Worm (Caenorhabditis elegans): Measurements from ENCODE around the gene grl-14.

Gene grl-14

DNA sequence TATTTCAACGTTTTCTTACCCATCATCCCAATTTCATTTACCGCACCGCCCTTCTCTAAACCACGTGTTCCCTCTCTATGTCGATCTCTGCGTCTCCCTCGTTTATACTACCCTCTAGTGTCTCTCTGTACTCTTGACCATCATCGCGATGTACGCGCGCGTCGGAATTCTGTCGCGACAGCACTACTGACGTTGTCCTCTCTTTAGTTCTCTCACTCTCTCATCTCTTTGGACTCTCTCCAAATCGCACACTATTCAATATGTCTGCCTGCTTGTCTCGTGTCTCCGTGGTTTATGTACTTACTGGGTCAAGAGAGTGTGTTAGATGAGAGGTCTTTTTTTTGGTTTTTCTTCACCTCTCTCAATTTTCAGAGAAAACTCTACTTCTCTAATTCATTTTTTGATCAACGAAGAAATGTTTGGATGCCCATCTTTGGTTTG, 47.1 kb upstream of the grl-14 start (continued):
- TF ChIP-seq ces-1 (GFP tag; optimal IDR thresholded peaks at IDR 0.05), result peak; percentile 66
- TF ChIP-seq C04F5.9 (tag; optimal IDR thresholded peaks at IDR 0.05), result peak; percentile 89
- TF ChIP-seq ceh-88 (GFP tag; IDR thresholded peaks at IDR 0.05), result peak; percentile 95
- peak; percentile 99 to 100 for TF ChIP-seq mdl-1 (tag; optimal IDR thresholded peaks at IDR 0.05)
- TF ChIP-seq nhr-12 (tag; optimal IDR thresholded peaks at IDR 0.05), result no peak
- peak; percentile 98 for TF ChIP-seq fkh-10 (GFP tag; optimal IDR thresholded peaks at IDR 0.05)
- peak; percentile 98 for TF ChIP-seq mep-1 (tag; optimal IDR thresholded peaks at IDR 0.05)
- peak; percentile 98 for TF ChIP-seq unc-130 (tag; optimal IDR thresholded peaks at IDR 0.05)
- peak; percentile 95 for TF ChIP-seq fos-1 (tag; optimal IDR thresholded peaks at IDR 0.05)
- no peak for TF ChIP-seq unc-62 (GFP tag; optimal IDR thresholded peaks at IDR 0.05)

DNA sequence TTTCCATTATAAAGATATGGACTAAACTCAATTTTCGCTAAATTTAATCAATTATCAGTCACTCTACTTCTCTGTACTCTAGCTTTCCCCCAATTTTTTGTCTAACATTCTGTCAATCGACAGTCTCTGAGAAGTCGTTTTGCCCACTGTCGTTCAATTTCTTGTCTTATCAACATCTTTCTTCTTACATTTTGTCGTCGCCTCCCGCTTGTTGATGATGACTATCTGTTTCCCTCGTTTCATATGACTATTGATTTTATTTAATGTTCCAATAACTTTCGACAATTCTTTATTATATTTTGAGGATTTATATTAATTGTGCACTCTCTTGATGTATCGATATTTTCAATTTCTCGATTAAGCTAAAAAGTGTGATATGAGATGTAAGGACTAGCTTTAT, 46.5 kb upstream of the grl-14 start:
- TF ChIP-seq fkh-4 (tag; optimal IDR thresholded peaks at IDR 0.05; ENCODE audit: borderline replicate concordance) (no peak), rnt-1 (tag; optimal IDR thresholded peaks at IDR 0.05) (no peak), elt-3 (tag; optimal IDR thresholded peaks at IDR 0.05) (peak in 2 of 6 experiments; percentile 9 to 50), blmp-1 (tag; optimal IDR thresholded peaks at IDR 0.05) (peak; percentile 58), ets-5 (GFP tag; IDR thresholded peaks at IDR 0.05) (no peak), ces-1 (GFP tag; optimal IDR thresholded peaks at IDR 0.05) (no peak), fkh-8 (tag; optimal IDR thresholded peaks at IDR 0.05) (no peak), lin-39 (tag; optimal IDR thresholded peaks at IDR 0.05) (no peak), elt-2 (tag; optimal IDR thresholded peaks at IDR 0.05) (peak; percentile 2), fos-1 (tag; optimal IDR thresholded peaks at IDR 0.05) (no peak), tbx-2 (tag; optimal IDR thresholded peaks at IDR 0.05) (no peak), nhr-71 (tag; optimal IDR thresholded peaks at IDR 0.05) (no peak), skn-1 (tag; optimal IDR thresholded peaks at IDR 0.05) (peak; percentile 6), nhr-85 (tag) (no peak), lin-15B (tag; optimal IDR thresholded peaks at IDR 0.05) (no peak), unc-30 (tag; optimal IDR thresholded peaks at IDR 0.05) (no peak), Y116A8C.19 (tag; optimal IDR thresholded peaks at IDR 0.05; ENCODE audit: borderline replicate concordance) (no peak), mep-1 (tag; optimal IDR thresholded peaks at IDR 0.05) (peak; percentile 21), irx-1 (tag; optimal IDR thresholded peaks at IDR 0.05) (no peak), alr-1 (tag; optimal IDR thresholded peaks at IDR 0.05; ENCODE audit: borderline replicate concordance) (no peak), ceh-63 (GFP tag; optimal IDR thresholded peaks at IDR 0.05) (no peak), xbp-1 (tag; optimal IDR thresholded peaks at IDR 0.05) (no peak), ztf-4 (tag; optimal IDR thresholded peaks at IDR 0.05) (peak; percentile 32), lin-35 (GFP tag; optimal IDR thresholded peaks at IDR 0.05) (peak in 1 of 2 experiments; percentile 23), unc-98 (GFP tag; IDR thresholded peaks at IDR 0.05) (no peak), sptf-1 (tag; optimal IDR thresholded peaks at IDR 0.05) (no peak), unc-62 (GFP tag; optimal IDR thresholded peaks at IDR 0.05) (no peak)

DNA sequence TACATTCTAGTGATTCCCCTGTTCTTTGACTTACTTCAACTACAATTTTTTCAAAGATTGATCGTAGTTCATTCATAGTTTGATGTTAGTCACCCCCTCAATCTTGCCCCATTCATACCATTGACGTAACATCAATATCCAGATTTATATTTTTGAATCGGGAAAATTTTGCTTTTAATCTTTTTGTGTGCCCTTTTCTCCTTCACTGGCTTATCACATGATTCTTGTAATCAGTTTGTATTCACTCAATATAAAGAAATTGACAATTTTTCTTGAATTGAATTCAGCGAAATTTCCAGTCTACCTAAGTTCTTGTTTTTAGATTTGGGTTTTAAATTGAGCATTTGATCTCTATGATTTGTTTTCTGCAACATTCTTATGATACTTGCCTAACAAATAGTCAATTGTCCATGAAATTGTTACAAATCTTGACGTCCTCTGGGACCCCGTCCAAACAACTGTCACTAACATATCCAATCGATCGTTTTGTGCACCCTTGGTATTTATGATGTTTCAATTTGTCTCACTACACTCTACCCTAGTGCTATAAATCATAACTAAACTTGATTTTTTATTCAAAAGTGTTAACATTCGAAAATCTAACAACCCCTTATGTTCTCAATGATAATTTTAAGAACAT, 45.5 kb upstream of the grl-14 start:
- TF ChIP-seq nhr-71 (tag; optimal IDR thresholded peaks at IDR 0.05) (peak; percentile 57), ztf-11 (tag; optimal IDR thresholded peaks at IDR 0.05) (no peak), vab-15 (tag; optimal IDR thresholded peaks at IDR 0.05) (no peak), grh-1 (GFP tag; IDR thresholded peaks at IDR 0.05) (no peak), skn-1 (tag; optimal IDR thresholded peaks at IDR 0.05) (no peak), nhr-28 (tag; optimal IDR thresholded peaks at IDR 0.05) (no peak), hpl-2 (GFP tag; optimal IDR thresholded peaks at IDR 0.05) (no peak), nhr-11 (tag; optimal IDR thresholded peaks at IDR 0.05) (no peak), ceh-63 (GFP tag; optimal IDR thresholded peaks at IDR 0.05) (no peak), nhr-12 (tag; optimal IDR thresholded peaks at IDR 0.05) (no peak), alr-1 (tag; optimal IDR thresholded peaks at IDR 0.05; ENCODE audit: borderline replicate concordance) (no peak), mab-9 (GFP tag; IDR thresholded peaks at IDR 0.05) (no peak), nhr-20 (tag; optimal IDR thresholded peaks at IDR 0.05) (peak; percentile 48), ets-5 (GFP tag; IDR thresholded peaks at IDR 0.05) (no peak), zip-4 (GFP tag; optimal IDR thresholded peaks at IDR 0.05) (no peak), aha-1 (tag; optimal IDR thresholded peaks at IDR 0.05) (no peak), irx-1 (tag; optimal IDR thresholded peaks at IDR 0.05) (peak; percentile 1), efl-3 (GFP tag; optimal IDR thresholded peaks at IDR 0.05) (no peak), hlh-4 (tag; optimal IDR thresholded peaks at IDR 0.05) (no peak), nhr-90 (tag; optimal IDR thresholded peaks at IDR 0.05; ENCODE audit: poor library complexity) (no peak), rnt-1 (tag; optimal IDR thresholded peaks at IDR 0.05) (peak; percentile 58), egl-13 (tag; optimal IDR thresholded peaks at IDR 0.05) (no peak), fkh-4 (tag; optimal IDR thresholded peaks at IDR 0.05; ENCODE audit: borderline replicate concordance) (no peak), lin-14 (GFP tag; optimal IDR thresholded peaks at IDR 0.05) (peak; percentile 25), tbx-2 (tag; optimal IDR thresholded peaks at IDR 0.05) (no peak)

All from whole organism, L1 larva.